Worm (Caenorhabditis elegans): Measurements from ENCODE around the gene scl-21.

Gene scl-21

ce11 chrV:19510352-19510751, 14.9 kb upstream of the scl-21 start:
- TF ChIP-seq gmeb-1 (tag; optimal IDR thresholded peaks at IDR 0.05), result no peak
- no peak for TF ChIP-seq nhr-12 (tag; optimal IDR thresholded peaks at IDR 0.05)
- no peak for TF ChIP-seq Y55F3AM.14 (GFP tag; optimal IDR thresholded peaks at IDR 0.05)
- TF ChIP-seq dmd-4 (tag; optimal IDR thresholded peaks at IDR 0.05), result no peak
- TF ChIP-seq R02D3.7 (tag; optimal IDR thresholded peaks at IDR 0.05), result no peak
- no peak for TF ChIP-seq ceh-82 (tag; optimal IDR thresholded peaks at IDR 0.05)

ce11 chrV:19509061-19509460, 13.6 kb upstream of the scl-21 start:
- no peak for TF ChIP-seq nhr-129 (tag; optimal IDR thresholded peaks at IDR 0.05)
- TF ChIP-seq F13H6.1 (tag; optimal IDR thresholded peaks at IDR 0.05), result no peak
- TF ChIP-seq sma-3 (GFP tag; optimal IDR thresholded peaks at IDR 0.05), result no peak
- TF ChIP-seq sma-9 (GFP tag; optimal IDR thresholded peaks at IDR 0.05), result no peak
- TF ChIP-seq sma-9 (tag; optimal IDR thresholded peaks at IDR 0.05), result no peak

ce11 chrV:19502579-19503151, 7.2 kb upstream of the scl-21 start, which contains the start of gene Y43F8B.3:
Gene Y43F8B.3 (plus strand): TSS chrV:19503101.
- TF ChIP-seq F13H6.1 (tag; optimal IDR thresholded peaks at IDR 0.05), result no peak
- no peak for TF ChIP-seq nhr-25 (tag; optimal IDR thresholded peaks at IDR 0.05)
- TF ChIP-seq lsy-2 (tag; optimal IDR thresholded peaks at IDR 0.05), result no peak
- TF ChIP-seq elt-1 (tag; optimal IDR thresholded peaks at IDR 0.05), result no peak
- no peak for TF ChIP-seq unc-39 (tag; optimal IDR thresholded peaks at IDR 0.05)
- TF ChIP-seq unc-55 (GFP tag; optimal IDR thresholded peaks at IDR 0.05), result no peak
- TF ChIP-seq snpc-4 (tag; optimal IDR thresholded peaks at IDR 0.05), result no peak
- TF ChIP-seq ceh-82 (tag; optimal IDR thresholded peaks at IDR 0.05), result no peak
- TF ChIP-seq nhr-11 (tag; optimal IDR thresholded peaks at IDR 0.05), result no peak
- no peak for TF ChIP-seq ztf-4 (tag; optimal IDR thresholded peaks at IDR 0.05)
- no peak for TF ChIP-seq nhr-77 (tag; optimal IDR thresholded peaks at IDR 0.05)
- TF ChIP-seq fos-1 (tag; optimal IDR thresholded peaks at IDR 0.05), result no peak
- TF ChIP-seq nhr-10 (tag; optimal IDR thresholded peaks at IDR 0.05), result no peak
- TF ChIP-seq zag-1 (tag; optimal IDR thresholded peaks at IDR 0.05), result no peak
- no peak for TF ChIP-seq dmd-4 (tag; optimal IDR thresholded peaks at IDR 0.05)
- no peak for TF ChIP-seq nhr-12 (tag; optimal IDR thresholded peaks at IDR 0.05)
- TF ChIP-seq crh-2 (tag; optimal IDR thresholded peaks at IDR 0.05), result no peak

ce11 chrV:19501389-19501788, 5.9 kb upstream of the scl-21 start:
- TF ChIP-seq crh-2 (tag; optimal IDR thresholded peaks at IDR 0.05) (no peak), ama-1 (optimal IDR thresholded peaks at IDR 0.05) (no peak), fos-1 (tag; optimal IDR thresholded peaks at IDR 0.05) (no peak), nhr-129 (tag; optimal IDR thresholded peaks at IDR 0.05) (no peak), nhr-21 (tag; optimal IDR thresholded peaks at IDR 0.05) (no peak), nhr-77 (tag; optimal IDR thresholded peaks at IDR 0.05) (no peak), ceh-82 (tag; optimal IDR thresholded peaks at IDR 0.05) (no peak), peb-1 (tag; optimal IDR thresholded peaks at IDR 0.05) (no peak), dmd-4 (tag; optimal IDR thresholded peaks at IDR 0.05) (no peak)

- TF ChIP-seq nhr-25 (tag; optimal IDR thresholded peaks at IDR 0.05), result no peak
- no peak for TF ChIP-seq ztf-4 (tag; optimal IDR thresholded peaks at IDR 0.05)
- TF ChIP-seq ama-1 (optimal IDR thresholded peaks at IDR 0.05), result no peak
- TF ChIP-seq egl-27 (tag; optimal IDR thresholded peaks at IDR 0.05), result no peak
- TF ChIP-seq lsy-2 (tag; optimal IDR thresholded peaks at IDR 0.05), result no peak
- TF ChIP-seq ceh-82 (tag; optimal IDR thresholded peaks at IDR 0.05), result no peak
- no peak for TF ChIP-seq nhr-129 (tag; optimal IDR thresholded peaks at IDR 0.05)
- no peak for TF ChIP-seq crh-2 (tag; optimal IDR thresholded peaks at IDR 0.05)
- TF ChIP-seq ZK546.5 (tag; optimal IDR thresholded peaks at IDR 0.05), result no peak
- no peak for TF ChIP-seq peb-1 (tag; optimal IDR thresholded peaks at IDR 0.05)
- TF ChIP-seq lin-13 (GFP tag; optimal IDR thresholded peaks at IDR 0.05), result no peak
- no peak for TF ChIP-seq elt-1 (tag; optimal IDR thresholded peaks at IDR 0.05)
- no peak for TF ChIP-seq lin-39 (tag; optimal IDR thresholded peaks at IDR 0.05)
- no peak for TF ChIP-seq nhr-6 (tag; optimal IDR thresholded peaks at IDR 0.05)
- no peak for TF ChIP-seq nhr-23 (tag; optimal IDR thresholded peaks at IDR 0.05)
- TF ChIP-seq C34F6.9 (tag; optimal IDR thresholded peaks at IDR 0.05), result no peak
These were observed 1.6 kb upstream of the scl-21 start for ce11 chrV:19497087-19497486.

ce11 chrV:19495145-19495544, 342 bp downstream of the scl-21 start:
- TF ChIP-seq crh-2 (tag; optimal IDR thresholded peaks at IDR 0.05) (no peak), elt-3 (tag; optimal IDR thresholded peaks at IDR 0.05) (no peak), egl-27 (tag; optimal IDR thresholded peaks at IDR 0.05) (no peak), aly-2 (tag; optimal IDR thresholded peaks at IDR 0.05) (no peak), sma-3 (GFP tag; optimal IDR thresholded peaks at IDR 0.05) (no peak), lin-11 (tag; optimal IDR thresholded peaks at IDR 0.05) (no peak), lin-13 (GFP tag; optimal IDR thresholded peaks at IDR 0.05) (no peak), mab-5 (tag; optimal IDR thresholded peaks at IDR 0.05) (no peak), F13H6.1 (tag; optimal IDR thresholded peaks at IDR 0.05) (no peak), ceh-16 (tag; optimal IDR thresholded peaks at IDR 0.05) (no peak)

Data from whole organism, L2 larva.